Worm (Caenorhabditis elegans): ENCODE results near the gene bre-5.

- TF ChIP-seq nhr-111 (GFP tag; optimal IDR thresholded peaks at IDR 0.05) = no peak
- TF ChIP-seq aha-1 (tag) = no peak
- no peak for TF ChIP-seq unc-39 (tag; optimal IDR thresholded peaks at IDR 0.05)
- TF ChIP-seq nhr-28 (tag; optimal IDR thresholded peaks at IDR 0.05) = no peak
- TF ChIP-seq spr-3 (GFP tag; optimal IDR thresholded peaks at IDR 0.05) = no peak
- TF ChIP-seq ceh-62 (tag; optimal IDR thresholded peaks at IDR 0.05) = no peak
- TF ChIP-seq nhr-25 (tag; optimal IDR thresholded peaks at IDR 0.05; ENCODE audit: borderline replicate concordance, insufficient read depth) = no peak
- no peak for TF ChIP-seq lin-38 (GFP tag; IDR thresholded peaks at IDR 0.05)
- no peak for TF ChIP-seq jun-1 (tag; optimal IDR thresholded peaks at IDR 0.05)
- no peak for TF ChIP-seq nhr-6 (tag; optimal IDR thresholded peaks at IDR 0.05)
- no peak for TF ChIP-seq pqm-1 (tag; optimal IDR thresholded peaks at IDR 0.05)
Observed at ce11 chrIV:12047552-12048347, 3.3 kb downstream of the bre-5 start, which contains the start of gene T12G3.4.

All from whole organism, L4 larva.